Worm (Caenorhabditis elegans) whole organism, L1 larva: ENCODE measurements around the gene rpn-5.

Experiments used
- C34B4.2 ChIP-seq: sonication (generic microtip); optimal IDR thresholded peaks from 2 replicates; lab custom pipeline; 2017; ENCODE audit warnings: mild to moderate bottlenecking, missing genetic modification characterization, missing compliant biosample characterization
- Y116A8C.19 ChIP-seq: sonication (generic microtip); optimal IDR thresholded peaks from 2 replicates; lab custom pipeline; 2016; ENCODE audit warnings: missing compliant biosample characterization, missing genetic modification characterization, borderline replicate concordance
- ceh-8 ChIP-seq: fragments of 200-800 bp; sonication (Bioruptor generic); optimal IDR thresholded peaks from 2 replicates; lab custom pipeline; 2018; ENCODE audit warnings: mild to moderate bottlenecking, missing genetic modification characterization, moderate library complexity, missing compliant biosample characterization
- ceh-88 ChIP-seq: fragments of 200-800 bp; sonication (Bioruptor generic); IDR thresholded peaks from 2 replicates; pipeline ENCODE4 v1.3.6; 2022; ENCODE audit warnings: missing genetic modification characterization, missing compliant biosample characterization
- dpl-1 ChIP-seq, 3 experiments: fragments of 150-350 bp in 2 of 3; sonication (generic microtip) in 1 of 3; optimal IDR thresholded peaks; 2 replicates each; lab custom pipeline; 2014 to 2017; ENCODE audit warnings: missing biosample characterization in 3 of 3, missing genetic modification characterization in 3 of 3, missing genetic modification reagents in 3 of 3
- efl-1 ChIP-seq, 4 experiments: fragments of 150-350 bp; optimal IDR thresholded peaks in 3 of 4; peaks in 1 of 4; 1 replicate in 1 of 4; 2 replicates in 3 of 4; lab custom pipeline; 2014; ENCODE audit warnings: missing biosample characterization in 2 of 4, missing genetic modification characterization in 2 of 4, missing genetic modification reagents in 2 of 4
- efl-3 ChIP-seq: fragments of 200-800 bp; sonication (Bioruptor generic); optimal IDR thresholded peaks from 2 replicates; lab custom pipeline; 2018; ENCODE audit warnings: mild to moderate bottlenecking, missing genetic modification characterization, missing compliant biosample characterization
- egl-27 ChIP-seq, 2 experiments: fragments of 150-350 bp in 1 of 2; sonication (generic microtip); optimal IDR thresholded peaks; 3 replicates each; lab custom pipeline; 2017 to 2018; ENCODE audit warnings: missing biosample characterization in 2 of 2, missing genetic modification characterization in 2 of 2, missing genetic modification reagents in 2 of 2
- elt-2 ChIP-seq: sonication (generic microtip); optimal IDR thresholded peaks from 2 replicates; lab custom pipeline; 2016; ENCODE audit warnings: missing genetic modification characterization, mild to moderate bottlenecking, inconsistent platforms, missing compliant biosample characterization, missing genetic modification reagents
- fos-1 ChIP-seq: fragments of 150-350 bp; optimal IDR thresholded peaks from 2 replicates; lab custom pipeline; 2014; ENCODE audit warnings: missing biosample characterization, missing genetic modification characterization
- hlh-4 ChIP-seq: sonication (generic microtip); optimal IDR thresholded peaks from 2 replicates; lab custom pipeline; 2016; ENCODE audit warnings: mild to moderate bottlenecking, missing genetic modification characterization, missing compliant biosample characterization
- hpl-2 ChIP-seq: fragments of 150-350 bp; optimal IDR thresholded peaks from 2 replicates; lab custom pipeline; 2014; ENCODE audit warnings: missing biosample characterization, missing genetic modification reagents, missing genetic modification characterization
- lin-14 ChIP-seq: fragments of 200-800 bp; sonication (Bioruptor generic); optimal IDR thresholded peaks from 2 replicates; lab custom pipeline; 2018; ENCODE audit warnings: mild to moderate bottlenecking, missing genetic modification characterization, moderate library complexity, missing compliant biosample characterization
- lin-35 ChIP-seq, 2 experiments: fragments of 150-350 bp; optimal IDR thresholded peaks; 2 replicates each; lab custom pipeline; 2014; ENCODE audit warnings: missing biosample characterization in 2 of 2, missing genetic modification characterization in 2 of 2, missing genetic modification reagents in 2 of 2
- lin-39 ChIP-seq: fragments of 150-350 bp; optimal IDR thresholded peaks from 2 replicates; lab custom pipeline; 2014; ENCODE audit warnings: missing biosample characterization, missing genetic modification reagents, missing genetic modification characterization
- lir-3 ChIP-seq: sonication (generic microtip); optimal IDR thresholded peaks from 2 replicates; lab custom pipeline; 2016; ENCODE audit warnings: mild to moderate bottlenecking, missing genetic modification characterization, moderate library complexity, missing compliant biosample characterization; ENCODE audit not compliant: poor library complexity
- mab-9 ChIP-seq: fragments of 200-800 bp; sonication (Bioruptor generic); IDR thresholded peaks from 2 replicates; pipeline ENCODE4 v1.3.6; 2022; ENCODE audit warnings: missing genetic modification reagents, missing genetic modification characterization, missing compliant biosample characterization
- mep-1 ChIP-seq: fragments of 150-350 bp; optimal IDR thresholded peaks from 2 replicates; lab custom pipeline; 2014; ENCODE audit warnings: missing biosample characterization, missing genetic modification characterization
- nhr-11 ChIP-seq: fragments of 150-350 bp; optimal IDR thresholded peaks from 2 replicates; lab custom pipeline; 2014; ENCODE audit warnings: missing biosample characterization, missing genetic modification characterization
- nhr-47 ChIP-seq: sonication (generic microtip); optimal IDR thresholded peaks from 2 replicates; lab custom pipeline; 2016; ENCODE audit warnings: mild to moderate bottlenecking, missing genetic modification characterization, moderate library complexity, missing compliant biosample characterization
- nhr-85 ChIP-seq: sonication (generic microtip); peaks from one replicate; lab custom pipeline; 2016; ENCODE audit warnings: missing genetic modification characterization, inconsistent platforms, missing compliant biosample characterization
- nhr-90 ChIP-seq: sonication (generic microtip); optimal IDR thresholded peaks from 2 replicates; lab custom pipeline; 2016; ENCODE audit warnings: mild to moderate bottlenecking, missing genetic modification characterization, missing compliant biosample characterization; ENCODE audit not compliant: poor library complexity
- rnt-1 ChIP-seq: sonication (generic microtip); optimal IDR thresholded peaks from 2 replicates; lab custom pipeline; 2016; ENCODE audit warnings: mild to moderate bottlenecking, missing genetic modification characterization, moderate library complexity, missing compliant biosample characterization
- skn-1 ChIP-seq: fragments of 150-350 bp; optimal IDR thresholded peaks from 2 replicates; lab custom pipeline; 2014; ENCODE audit warnings: missing biosample characterization, missing genetic modification characterization
- snpc-4 ChIP-seq: fragments of 150-350 bp; optimal IDR thresholded peaks from 2 replicates; lab custom pipeline; 2014; ENCODE audit warnings: missing biosample characterization, missing genetic modification characterization
- snu-23 ChIP-seq: sonication (generic microtip); optimal IDR thresholded peaks from 2 replicates; lab custom pipeline; 2016; ENCODE audit warnings: missing genetic modification characterization, missing compliant biosample characterization
- sptf-1 ChIP-seq: fragments of 150-350 bp; optimal IDR thresholded peaks from 2 replicates; lab custom pipeline; 2014; ENCODE audit warnings: missing biosample characterization, missing genetic modification characterization
- swsn-7 ChIP-seq: sonication (generic microtip); optimal IDR thresholded peaks from 2 replicates; lab custom pipeline; 2016; ENCODE audit warnings: missing genetic modification characterization, missing compliant biosample characterization
- unc-30 ChIP-seq: sonication (generic microtip); optimal IDR thresholded peaks from 2 replicates; lab custom pipeline; 2017; ENCODE audit warnings: missing biosample characterization, missing genetic modification characterization
- unc-62 ChIP-seq: fragments of 150-350 bp; optimal IDR thresholded peaks from 2 replicates; lab custom pipeline; 2014; ENCODE audit warnings: missing biosample characterization, missing genetic modification reagents, missing genetic modification characterization
- vab-15 ChIP-seq: sonication (generic microtip); optimal IDR thresholded peaks from 2 replicates; lab custom pipeline; 2017; ENCODE audit warnings: missing genotype, mild to moderate bottlenecking, missing genetic modification characterization, missing compliant biosample characterization
- zag-1 ChIP-seq: fragments of 150-350 bp; optimal IDR thresholded peaks from 2 replicates; lab custom pipeline; 2014; ENCODE audit warnings: missing biosample characterization, missing genetic modification characterization
- ztf-4 ChIP-seq: fragments of 150-350 bp; optimal IDR thresholded peaks from 2 replicates; lab custom pipeline; 2014; ENCODE audit warnings: missing biosample characterization, missing genetic modification characterization

The rpn-5 gene

DNA sequence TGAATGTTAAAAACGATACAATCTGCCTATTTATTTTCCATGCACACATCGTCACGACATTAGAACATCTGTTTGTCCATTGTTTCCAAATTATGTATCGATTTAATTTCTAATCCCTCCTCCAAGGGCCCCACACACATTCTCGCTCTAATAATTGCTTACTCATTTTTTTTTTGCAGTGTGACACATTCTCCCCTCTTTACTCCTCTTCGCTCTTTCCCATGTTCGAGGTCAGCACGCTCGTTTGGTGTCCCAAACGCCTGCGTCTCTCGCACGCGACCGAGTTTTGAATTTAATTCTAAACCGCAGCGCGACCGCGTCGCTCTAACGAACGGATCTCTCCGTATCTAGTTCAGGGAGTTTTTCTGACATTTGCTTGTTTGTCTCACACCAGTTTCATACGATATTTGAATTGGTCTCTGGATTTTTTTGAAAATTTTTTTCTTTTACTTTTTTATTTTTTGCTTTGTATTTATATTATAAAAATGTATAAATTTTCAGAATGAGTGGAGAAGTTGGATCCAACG is 25.6 kb downstream of the rpn-5 start, which contains the start of the genes clec-140 and hmg-11 (continued):
- no peak for TF ChIP-seq snu-23 (GFP tag; lab: Kevin White, UChicago)
- TF ChIP-seq hlh-4 (tag; lab: Kevin White, UChicago): no peak
- TF ChIP-seq ceh-88 (GFP tag; lab: Robert Waterston, UW): no peak
- TF ChIP-seq efl-3: no peak
- no peak for TF ChIP-seq lin-39 (tag; lab: Kevin White, UChicago)
- no peak for TF ChIP-seq Y116A8C.19 (tag; lab: Kevin White, UChicago)
- peak; percentile 46 for TF ChIP-seq rnt-1 (tag; lab: Kevin White, UChicago)
- no peak for TF ChIP-seq unc-62
- TF ChIP-seq C34B4.2 (tag; lab: Kevin White, UChicago): no peak
- TF ChIP-seq nhr-11: no peak
- peak; percentile 61 for TF ChIP-seq mep-1 (tag; lab: Kevin White, UChicago)
- TF ChIP-seq elt-2 (tag; lab: Kevin White, UChicago): no peak
- peak; percentile 17 to 60 (median 17) for TF ChIP-seq dpl-1 (GFP tag; optimal IDR thresholded peaks at IDR 0.05; lab: Kevin White, UChicago)

ce11 chrII:4671692-4672091 is 26.5 kb downstream of the rpn-5 start, which contains the start of gene T05A7.6:
Gene T05A7.6, minus strand, starts transcription at chrII:4671792.
- TF ChIP-seq mep-1 (tag; lab: Kevin White, UChicago) (no peak), ceh-88 (GFP tag; lab: Robert Waterston, UW) (no peak), nhr-47 (tag; lab: Kevin White, UChicago) (no peak), lin-14 (no peak), efl-1 (optimal IDR thresholded peaks at IDR 0.05; lab: Kevin White, UChicago) (no peak), efl-1 (GFP tag; optimal IDR thresholded peaks at IDR 0.05 in 1 of 2; lab: Kevin White, UChicago) (no peak), nhr-90 (no peak), unc-62 (no peak), lin-35 (GFP tag; optimal IDR thresholded peaks at IDR 0.05; lab: Kevin White, UChicago) (no peak), swsn-7 (tag; lab: Kevin White, UChicago) (no peak), mab-9 (GFP tag; lab: Robert Waterston, UW) (no peak), rnt-1 (tag; lab: Kevin White, UChicago) (no peak)
- TF ChIP-seq, all 84 proteins: peak for 0

- TF ChIP-seq nhr-47 (tag; lab: Kevin White, UChicago) (no peak), elt-2 (tag; lab: Kevin White, UChicago) (no peak), nhr-85 (tag; lab: Kevin White, UChicago) (no peak), fos-1 (tag; lab: Kevin White, UChicago) (no peak), hpl-2 (GFP tag; lab: Kevin White, UChicago) (no peak), Y116A8C.19 (tag; lab: Kevin White, UChicago) (no peak), sptf-1 (no peak), vab-15 (tag; lab: Kevin White, UChicago) (no peak), unc-30 (tag; lab: Kevin White, UChicago) (no peak), skn-1 (tag; lab: Kevin White, UChicago) (no peak), lir-3 (no peak), hlh-4 (tag; lab: Kevin White, UChicago) (no peak), egl-27 (tag; optimal IDR thresholded peaks at IDR 0.05; lab: Kevin White, UChicago) (no peak), unc-62 (no peak), ztf-4 (tag; lab: Kevin White, UChicago) (no peak)
These were observed 30.7 kb downstream of the rpn-5 start, which contains the start of gene fut-5 for ce11 chrII:4667572-4667971. Gene fut-5, minus strand, starts transcription at chrII:4667672.

DNA sequence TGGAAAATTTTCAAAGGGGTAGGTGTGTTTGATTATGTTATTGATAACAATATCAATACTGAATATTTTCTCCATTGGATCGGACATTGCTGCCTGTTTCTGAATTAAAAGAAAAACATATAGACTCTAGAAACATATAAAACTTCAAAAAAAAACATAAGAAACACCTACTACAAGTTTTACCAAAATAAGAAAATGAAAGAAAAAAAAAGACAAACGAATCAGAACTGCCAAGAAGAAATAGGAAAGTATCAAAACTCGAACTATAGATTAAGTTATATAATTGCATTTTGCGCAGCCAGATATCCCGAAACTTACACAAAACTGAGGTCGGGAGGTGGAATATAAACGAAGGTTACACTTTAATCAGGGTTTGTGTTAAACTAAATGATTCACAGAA is 32.9 kb downstream of the rpn-5 start, which contains the start of gene T05A7.11:
Gene T05A7.11 (minus strand): TSS at position 101 of the 400 bp plus-strand sequence.
- TF ChIP-seq zag-1 (tag; lab: Kevin White, UChicago) (no peak), efl-1 (optimal IDR thresholded peaks at IDR 0.05; lab: Kevin White, UChicago) (no peak), efl-1 (GFP tag; optimal IDR thresholded peaks at IDR 0.05 in 1 of 2; lab: Kevin White, UChicago) (peak in 1 of 2 experiments; percentile 68)

- no peak for TF ChIP-seq snpc-4 (tag; lab: Kevin White, UChicago)
- TF ChIP-seq ceh-8 (GFP tag; lab: Kevin White, UChicago): peak; percentile 56
These were observed 35.0 kb downstream of the rpn-5 start, which contains the start of gene T05A7.12 for ce11 chrII:4663186-4663585. Gene T05A7.12, minus strand, starts transcription at chrII:4663286.
